Fruit fly (Drosophila melanogaster) whole organism, embryonic: ENCODE data around the gene CG6006.

ENCODE experiments used
- Asciz ChIP-seq: fragments of 200-800 bp; sonication (Bioruptor generic); optimal IDR thresholded peaks from 2 replicates; lab custom pipeline; 2017; ENCODE audit warnings: missing biosample characterization, mild to moderate bottlenecking, missing genetic modification characterization, missing genetic modification reagents
- Awh ChIP-seq: fragments of 200-800 bp; sonication (Bioruptor generic); IDR thresholded peaks from 2 replicates; pipeline ENCODE4, ENCODE4 v1.3.6; 2022; ENCODE audit warnings: missing biosample characterization, missing genetic modification characterization
- B-H1 ChIP-seq: fragments of 200-800 bp; sonication (Bioruptor generic); IDR thresholded peaks from 3 replicates; pipeline ENCODE4 v1.3.6; 2022; ENCODE audit warnings: missing biosample characterization, missing genetic modification characterization
- BtbVII ChIP-seq: fragments of 200-800 bp; sonication (Bioruptor generic); optimal IDR thresholded peaks from 3 replicates; lab custom pipeline; 2017; ENCODE audit warnings: missing biosample characterization, mild to moderate bottlenecking, missing genetic modification characterization
- CG10959 ChIP-seq: fragments of 200-800 bp; sonication (Bioruptor generic); IDR thresholded peaks from 2 replicates; pipeline ENCODE4 v1.3.6; 2022; ENCODE audit warnings: missing biosample characterization, missing genetic modification characterization
- CG12942 ChIP-seq: fragments of 200-800 bp; sonication (Bioruptor generic); optimal IDR thresholded peaks from 3 replicates; lab custom pipeline; 2016; ENCODE audit warnings: missing biosample characterization, missing genetic modification characterization
- CG13424 ChIP-seq: fragments of 200-800 bp; sonication (Bioruptor generic); optimal IDR thresholded peaks from 2 replicates; lab custom pipeline; 2019; ENCODE audit warnings: missing biosample characterization, mild to moderate bottlenecking, missing genetic modification characterization, moderate library complexity
- CG13894 ChIP-seq: fragments of 200-800 bp; sonication (Bioruptor generic); optimal IDR thresholded peaks from 3 replicates; lab custom pipeline; 2018; ENCODE audit warnings: missing biosample characterization, mild to moderate bottlenecking, missing genetic modification characterization, moderate library complexity
- CG16779 ChIP-seq: fragments of 200-800 bp; sonication (Bioruptor generic); IDR thresholded peaks from 2 replicates; pipeline ENCODE4 v1.3.6; 2022; ENCODE audit warnings: missing biosample characterization, missing genetic modification characterization
- CG2116 ChIP-seq: fragments of 200-800 bp; sonication (Bioruptor generic); optimal IDR thresholded peaks from 3 replicates; lab custom pipeline; 2018; ENCODE audit warnings: missing biosample characterization, mild to moderate bottlenecking, missing genetic modification characterization
- CG5180 ChIP-seq: fragments of 200-800 bp; sonication (Bioruptor generic); optimal IDR thresholded peaks from 3 replicates; lab custom pipeline; 2017; ENCODE audit warnings: missing biosample characterization, missing genetic modification characterization, mild to moderate bottlenecking, moderate library complexity, missing genetic modification reagents
- CG6791 ChIP-seq: fragments of 200-800 bp; sonication (Bioruptor generic); IDR thresholded peaks from 3 replicates; pipeline ENCODE4 v1.3.6; 2022; ENCODE audit warnings: missing biosample characterization, missing genetic modification characterization; ENCODE audit not compliant: partially characterized antibody
- CG8290 ChIP-seq, 3 experiments: fragments of 200-800 bp; sonication (Bioruptor generic); optimal IDR thresholded peaks; 2 replicates each; lab custom pipeline; 2016 to 2019; ENCODE audit warnings: missing biosample characterization in 3 of 3, missing genetic modification characterization in 3 of 3, mild to moderate bottlenecking in 2 of 3, moderate library complexity in 1 of 3
- CG9932 ChIP-seq: fragments of 200-800 bp; sonication (Bioruptor generic); IDR thresholded peaks from 2 replicates; pipeline ENCODE4 v1.3.6; 2022; ENCODE audit warnings: missing biosample characterization, missing genetic modification characterization
- Dip2 ChIP-seq: fragments of 200-800 bp; sonication (Bioruptor generic); IDR thresholded peaks from 2 replicates; pipeline ENCODE4 v1.3.6; 2022; ENCODE audit warnings: missing biosample characterization, missing genetic modification characterization
- Doc2 ChIP-seq: fragments of 200-800 bp; sonication (Bioruptor generic); IDR thresholded peaks from 2 replicates; pipeline ENCODE4 v1.3.6; 2022; ENCODE audit warnings: missing biosample characterization, missing genetic modification characterization
- Dref ChIP-seq: fragments of 200-800 bp; sonication (Bioruptor generic); IDR thresholded peaks from 2 replicates; pipeline ENCODE4 v1.3.6; 2022; ENCODE audit warnings: missing biosample characterization, missing genetic modification characterization
- H2.0 ChIP-seq: fragments of 200-800 bp; sonication (Bioruptor generic); IDR thresholded peaks from 2 replicates; pipeline ENCODE4 v1.3.6; 2022; ENCODE audit warnings: missing biosample characterization, missing genetic modification characterization
- Hr3 ChIP-seq: fragments of 200-800 bp; sonication (Bioruptor generic); optimal IDR thresholded peaks from 3 replicates; lab custom pipeline; 2016; ENCODE audit warnings: missing biosample characterization, missing genetic modification characterization
- Hr78 ChIP-seq, 2 experiments: fragments of 200-800 bp in 1 of 2; fragments of >200 bp in 1 of 2; sonication (Bioruptor generic) in 1 of 2; optimal IDR thresholded peaks; 2 replicates each; lab custom pipeline; 2017 to 2019; ENCODE audit warnings: missing biosample characterization in 2 of 2, missing genetic modification characterization in 2 of 2, mild to moderate bottlenecking in 1 of 2, moderate library complexity in 1 of 2
- MTF-1 ChIP-seq: fragments of 200-800 bp; sonication (Bioruptor generic); optimal IDR thresholded peaks from 2 replicates; lab custom pipeline; 2018; ENCODE audit warnings: missing biosample characterization, mild to moderate bottlenecking, missing genetic modification characterization, borderline replicate concordance
- Oaz ChIP-seq: fragments of 200-800 bp; sonication (Bioruptor generic); IDR thresholded peaks from 2 replicates; pipeline ENCODE4 v1.3.6; 2022; ENCODE audit warnings: missing biosample characterization, missing genetic modification characterization
- PHDP ChIP-seq: fragments of 200-800 bp; sonication (Bioruptor generic); optimal IDR thresholded peaks from 3 replicates; lab custom pipeline; 2018; ENCODE audit warnings: missing biosample characterization, mild to moderate bottlenecking, missing genetic modification characterization, moderate library complexity
- Pdp1 ChIP-seq, 2 experiments: fragments of 200-800 bp; sonication (Bioruptor generic); optimal IDR thresholded peaks; 3 replicates each; lab custom pipeline; 2016; ENCODE audit warnings: missing biosample characterization in 2 of 2, missing genetic modification characterization in 2 of 2, mild to moderate bottlenecking in 1 of 2, moderate library complexity in 1 of 2
- Ptx1 ChIP-seq: fragments of 200-800 bp; sonication (Bioruptor generic); IDR thresholded peaks from 2 replicates; pipeline ENCODE4 v1.3.6; 2022; ENCODE audit warnings: missing biosample characterization, missing genetic modification characterization
- Six4 ChIP-seq: fragments of 200-800 bp; sonication (Bioruptor generic); optimal IDR thresholded peaks from 2 replicates; lab custom pipeline; 2016; ENCODE audit warnings: missing biosample characterization, missing genetic modification characterization
- Sox100B ChIP-seq: fragments of 200-800 bp; sonication (Bioruptor generic); optimal IDR thresholded peaks from 3 replicates; lab custom pipeline; 2018; ENCODE audit warnings: missing biosample characterization, mild to moderate bottlenecking, missing genetic modification characterization
- Ssrp ChIP-seq: fragments of 200-800 bp; sonication (Bioruptor generic); optimal IDR thresholded peaks from 2 replicates; lab custom pipeline; 2018; ENCODE audit warnings: missing biosample characterization, mild to moderate bottlenecking, missing genetic modification characterization, moderate library complexity
- Usf ChIP-seq: fragments of 200-800 bp; sonication (Bioruptor generic); optimal IDR thresholded peaks from 2 replicates; lab custom pipeline; 2017; ENCODE audit warnings: missing genotype, missing biosample characterization, missing genetic modification characterization
- Xbp1 ChIP-seq: fragments of 200-800 bp; sonication (Bioruptor generic); optimal IDR thresholded peaks from 3 replicates; lab custom pipeline; 2016; ENCODE audit warnings: missing biosample characterization, mild to moderate bottlenecking, missing genetic modification characterization
- chm ChIP-seq: fragments of 200-800 bp; sonication (Bioruptor generic); IDR thresholded peaks from 2 replicates; pipeline ENCODE4 v1.3.6; 2022; ENCODE audit warnings: missing biosample characterization, missing genetic modification characterization
- ci ChIP-seq: fragments of 200-800 bp; sonication (Bioruptor generic); IDR thresholded peaks from 3 replicates; pipeline ENCODE4 v1.3.6; 2022; ENCODE audit warnings: missing biosample characterization, missing genetic modification characterization
- dan ChIP-seq: fragments of 200-800 bp; sonication (Bioruptor generic); IDR thresholded peaks from 2 replicates; pipeline ENCODE4 v1.3.6; 2022; ENCODE audit warnings: missing biosample characterization, missing genetic modification characterization
- fd64A ChIP-seq: fragments of 200-800 bp; sonication (Bioruptor generic); optimal IDR thresholded peaks from 3 replicates; lab custom pipeline; 2018; ENCODE audit warnings: missing biosample characterization, mild to moderate bottlenecking, missing genetic modification characterization
- gcm2 ChIP-seq: fragments of 200-800 bp; sonication (Bioruptor generic); optimal IDR thresholded peaks from 2 replicates; lab custom pipeline; 2016; ENCODE audit warnings: missing biosample characterization, missing genetic modification characterization
- gfzf ChIP-seq: fragments of 200-800 bp; sonication (Bioruptor generic); optimal IDR thresholded peaks from 2 replicates; lab custom pipeline; 2016; ENCODE audit warnings: missing biosample characterization, mild to moderate bottlenecking, missing genetic modification characterization, moderate library complexity
- hkb ChIP-seq, 2 experiments: fragments of 200-800 bp in 1 of 2; fragments of >200 bp in 1 of 2; sonication (Bioruptor generic) in 1 of 2; IDR thresholded peaks in 1 of 2; optimal IDR thresholded peaks in 1 of 2; 2 replicates each; pipeline versions ENCODE4 v1.3.6 to Lab custom; 2017 to 2022; ENCODE audit warnings: missing biosample characterization in 1 of 2, missing genetic modification characterization in 1 of 2
- hth ChIP-seq: fragments of >200 bp; optimal IDR thresholded peaks from 2 replicates; lab custom pipeline; 2017; ENCODE audit warnings: inconsistent platforms
- kni ChIP-seq: fragments of 200-800 bp; sonication (Bioruptor generic); optimal IDR thresholded peaks from 3 replicates; lab custom pipeline; 2017; ENCODE audit warnings: mild to moderate bottlenecking, missing biosample characterization, missing genetic modification reagents, missing genetic modification characterization
- mirr ChIP-seq: fragments of 200-800 bp; sonication (Bioruptor generic); optimal IDR thresholded peaks from 3 replicates; lab custom pipeline; 2018; ENCODE audit warnings: missing biosample characterization, mild to moderate bottlenecking, missing genetic modification characterization
- odd ChIP-seq: fragments of 200-800 bp; sonication (Bioruptor generic); optimal IDR thresholded peaks from 2 replicates; lab custom pipeline; 2017; ENCODE audit warnings: missing biosample characterization, mild to moderate bottlenecking, missing genetic modification characterization
- pfk ChIP-seq: fragments of 200-800 bp; sonication (Bioruptor generic); optimal IDR thresholded peaks from 2 replicates; lab custom pipeline; 2018; ENCODE audit warnings: missing biosample characterization, mild to moderate bottlenecking, missing genetic modification characterization, moderate library complexity
- rib ChIP-seq: fragments of 200-800 bp; sonication (Bioruptor generic); IDR thresholded peaks from 2 replicates; pipeline ENCODE4 v1.3.6; 2022; ENCODE audit warnings: missing biosample characterization, missing genetic modification characterization
- ro ChIP-seq: fragments of 200-800 bp; sonication (Bioruptor generic); IDR thresholded peaks from 2 replicates; pipeline ENCODE4 v1.3.6; 2022; ENCODE audit warnings: missing biosample characterization, missing genetic modification characterization
- sob ChIP-seq: fragments of 200-800 bp; sonication (Bioruptor generic); IDR thresholded peaks from 2 replicates; pipeline ENCODE4 v1.3.6; 2022; ENCODE audit warnings: missing biosample characterization, missing genetic modification characterization
- usp ChIP-seq: fragments of >200 bp; optimal IDR thresholded peaks from 2 replicates; lab custom pipeline; 2017; ENCODE audit warnings: missing biosample characterization, missing genetic modification characterization

The CG6006 gene

DNA sequence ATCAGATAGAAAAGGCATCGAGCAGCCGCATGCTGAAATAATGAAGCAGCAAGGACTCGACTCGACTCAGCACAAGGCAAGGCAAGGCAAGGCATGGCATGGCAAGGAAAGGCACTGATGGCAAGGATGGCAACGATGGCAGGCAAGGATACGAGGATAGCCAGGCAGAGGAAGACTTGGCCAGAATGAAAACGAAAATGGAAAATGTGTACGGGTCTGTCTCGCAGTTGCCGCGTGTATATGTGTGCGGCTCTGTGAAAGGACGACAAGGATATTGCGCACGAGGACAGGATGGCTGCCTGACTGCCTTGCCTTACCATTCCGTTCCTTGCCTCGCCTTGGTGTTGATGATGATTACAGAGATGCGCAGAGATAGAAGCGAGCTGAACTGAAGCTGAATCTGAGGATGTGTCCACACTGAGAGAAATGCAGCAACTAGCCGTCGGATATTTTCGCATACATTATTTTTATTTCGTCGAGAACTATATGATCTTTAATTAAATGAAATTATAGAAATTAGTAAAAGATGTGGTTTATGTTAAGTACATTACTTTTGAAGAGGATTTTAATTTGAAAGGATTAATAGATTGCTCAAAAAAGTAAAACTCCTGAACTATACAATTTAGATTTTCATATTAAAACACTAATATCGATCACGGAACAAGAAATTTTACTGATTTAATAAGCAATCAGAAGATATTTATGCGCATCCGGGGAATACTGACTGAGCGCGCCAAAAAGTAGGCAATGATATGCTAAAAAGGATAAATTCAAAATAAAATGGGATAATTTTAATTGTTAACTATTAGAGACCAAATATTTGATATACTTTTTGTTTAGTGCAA lies 59.9 kb downstream of the CG6006 start (continued):
- TF ChIP-seq CG13424 (tag; lab: Kevin White, UChicago), result peak; percentile 40
- TF ChIP-seq CG13894 (tag; lab: Kevin White, UChicago), result peak; percentile 71
- peak; percentile 34 for TF ChIP-seq Hr3 (GFP tag; lab: Kevin White, UChicago)
- no peak for TF ChIP-seq Hr78 (GFP tag; optimal IDR thresholded peaks at IDR 0.05; lab: Kevin White, UChicago)
- peak; percentile 5; the same call in 1 of the 2 replicates for TF ChIP-seq H2.0
- peak; percentile 18 for TF ChIP-seq Asciz (GFP tag; lab: Kevin White, UChicago)
- TF ChIP-seq, all 482 proteins: peak for 95

DNA sequence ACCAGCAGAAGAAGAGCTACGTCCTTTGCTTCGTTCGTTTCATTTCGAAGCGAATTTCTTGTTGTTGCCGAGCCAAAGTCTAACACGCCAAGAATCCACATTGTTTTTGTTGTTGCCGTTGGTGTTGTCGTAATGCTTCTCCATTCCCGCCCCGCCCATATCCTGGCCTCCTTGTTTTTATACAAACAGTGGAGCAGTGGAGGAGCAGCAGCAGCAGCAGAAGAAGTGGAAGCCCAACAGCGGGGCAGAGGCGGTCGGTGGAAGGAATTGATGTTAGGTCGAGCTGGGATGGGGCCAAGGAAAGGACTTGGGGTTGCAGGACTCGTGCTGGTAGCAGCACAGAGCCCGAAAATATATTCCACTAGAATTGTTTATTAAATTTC lies 60.5 kb downstream of the CG6006 start:
- TF ChIP-seq Xbp1 (GFP tag; lab: Kevin White, UChicago) (no peak), Ptx1 (GFP tag; lab: Robert Waterston, UW) (no peak), CG10959 (GFP tag; lab: Robert Waterston, UW) (no peak), Dref (GFP tag; lab: Robert Waterston, UW) (no peak), CG12942 (GFP tag; lab: Kevin White, UChicago) (no peak), pfk (GFP tag; lab: Kevin White, UChicago) (no peak), usp (GFP tag; lab: Kevin White, UChicago) (no peak), gfzf (no peak), CG2116 (no peak), CG13424 (tag; lab: Kevin White, UChicago) (no peak), CG5180 (GFP tag; lab: Kevin White, UChicago) (no peak), CG16779 (GFP tag; lab: Robert Waterston, UW) (peak; percentile 49; the same call in 1 of the 2 replicates), Six4 (GFP tag; lab: Kevin White, UChicago) (no peak), PHDP (tag; lab: Kevin White, UChicago) (no peak), B-H1 (GFP tag; lab: Robert Waterston, UW) (no peak), Ssrp (tag; lab: Kevin White, UChicago) (no peak), sob (no peak), kni (GFP tag; lab: Kevin White, UChicago) (no peak), odd (GFP tag; lab: Kevin White, UChicago) (no peak), ci (0 out of 3 replicates have a peak, but pooled peaks have one; percentile 44), Usf (GFP tag; lab: Kevin White, UChicago) (no peak), CG8290 (GFP tag; optimal IDR thresholded peaks at IDR 0.05; lab: Kevin White, UChicago) (no peak), CG8290 (tag; optimal IDR thresholded peaks at IDR 0.05; lab: Kevin White, UChicago) (peak in 1 of 2 experiments; percentile 1), MTF-1 (GFP tag; lab: Kevin White, UChicago) (no peak), hth (lab: Kevin White, UChicago) (no peak), mirr (peak; percentile 12), Awh (GFP tag; lab: Robert Waterston, UW) (no peak), CG13894 (tag; lab: Kevin White, UChicago) (peak; percentile 79), chm (GFP tag; lab: Robert Waterston, UW) (no peak), gcm2 (GFP tag; lab: Kevin White, UChicago) (no peak), Sox100B (GFP tag; lab: Kevin White, UChicago) (no peak), Doc2 (no peak), Pdp1 (GFP tag; optimal IDR thresholded peaks at IDR 0.05; lab: Kevin White, UChicago) (peak in 1 of 2 experiments; percentile 1), ro (GFP tag; lab: Robert Waterston, UW) (no peak), Oaz (GFP tag; lab: Robert Waterston, UW) (no peak), CG9932 (0 out of 2 replicates have a peak, but pooled peaks have one; percentile 20), CG6791 (no peak), dan (GFP tag; lab: Robert Waterston, UW) (no peak), rib (GFP tag; lab: Robert Waterston, UW) (no peak), hkb (optimal IDR thresholded peaks at IDR 0.05; lab: Kevin White, UChicago) (no peak), hkb (GFP tag; IDR thresholded peaks at IDR 0.05; lab: Robert Waterston, UW) (no peak), Dip2 (GFP tag; lab: Robert Waterston, UW) (no peak), BtbVII (no peak), fd64A (GFP tag; lab: Kevin White, UChicago) (no peak)
